Fruit fly (Drosophila melanogaster) whole organism, embryonic: ENCODE data around the gene Cisd2.

ENCODE experiments used
- Abd-B ChIP-seq: fragments of 200-800 bp; sonication (Bioruptor generic); optimal IDR thresholded peaks from 2 replicates; lab custom pipeline; 2018; ENCODE audit warnings: missing biosample characterization, mild to moderate bottlenecking, missing genetic modification characterization, moderate library complexity
- Blimp-1 ChIP-seq: fragments of 200-800 bp; sonication (Bioruptor generic); optimal IDR thresholded peaks from 3 replicates; lab custom pipeline; 2018; ENCODE audit warnings: missing biosample characterization, missing genetic modification characterization, mild to moderate bottlenecking, moderate library complexity, missing genetic modification reagents
- CG1024 ChIP-seq: fragments of 200-800 bp; sonication (Bioruptor generic); IDR thresholded peaks from 2 replicates; pipeline ENCODE4 v1.3.6; 2022; ENCODE audit warnings: missing biosample characterization, missing genetic modification characterization
- CG10654 ChIP-seq: fragments of 200-800 bp; sonication (Bioruptor generic); optimal IDR thresholded peaks from 2 replicates; lab custom pipeline; 2016; ENCODE audit warnings: missing biosample characterization, missing genetic modification characterization
- CG14050 ChIP-seq: fragments of 200-800 bp; sonication (Bioruptor generic); IDR thresholded peaks from 3 replicates; pipeline ENCODE4 v1.3.6; 2022; ENCODE audit warnings: missing biosample characterization, missing genetic modification characterization
- CG15514 ChIP-seq: fragments of 200-800 bp; sonication (Bioruptor generic); optimal IDR thresholded peaks from 3 replicates; lab custom pipeline; 2017; ENCODE audit warnings: missing biosample characterization, missing genetic modification characterization, mild to moderate bottlenecking, moderate library complexity, missing genetic modification reagents
- CG16815 ChIP-seq: fragments of 200-800 bp; sonication (Bioruptor generic); optimal IDR thresholded peaks from 3 replicates; lab custom pipeline; 2017; ENCODE audit warnings: missing biosample characterization, mild to moderate bottlenecking, missing genetic modification characterization
- CG18599 ChIP-seq: fragments of 200-800 bp; sonication (Bioruptor generic); optimal IDR thresholded peaks from 3 replicates; lab custom pipeline; 2017; ENCODE audit warnings: missing biosample characterization, missing genetic modification characterization, mild to moderate bottlenecking, moderate library complexity, missing genetic modification reagents
- CG32772 ChIP-seq: fragments of 200-800 bp; sonication (Bioruptor generic); IDR thresholded peaks from 2 replicates; pipeline ENCODE4 v1.3.6; 2022; ENCODE audit warnings: missing biosample characterization, missing genetic modification characterization
- CG33213 ChIP-seq: fragments of 200-800 bp; sonication (Bioruptor generic); optimal IDR thresholded peaks from 3 replicates; lab custom pipeline; 2016; ENCODE audit warnings: missing biosample characterization, missing genetic modification characterization
- CG3838 ChIP-seq: fragments of 200-800 bp; sonication (Bioruptor generic); optimal IDR thresholded peaks from 3 replicates; lab custom pipeline; 2016; ENCODE audit warnings: missing biosample characterization, missing genetic modification characterization
- CG4360 ChIP-seq: fragments of 200-800 bp; sonication (Bioruptor generic); IDR thresholded peaks from 2 replicates; pipeline ENCODE4 v1.3.6; 2022; ENCODE audit warnings: missing biosample characterization, missing genetic modification characterization
- CG4820 ChIP-seq: fragments of 200-800 bp; sonication (Bioruptor generic); optimal IDR thresholded peaks from 3 replicates; lab custom pipeline; 2016; ENCODE audit warnings: missing biosample characterization, missing genetic modification characterization
- CG6683 ChIP-seq: fragments of 200-800 bp; sonication (Bioruptor generic); optimal IDR thresholded peaks from 2 replicates; lab custom pipeline; 2017; ENCODE audit warnings: missing biosample characterization, mild to moderate bottlenecking, missing genetic modification characterization, missing genetic modification reagents
- CG7987 ChIP-seq: fragments of 200-800 bp; sonication (Bioruptor generic); optimal IDR thresholded peaks from 2 replicates; lab custom pipeline; 2018; ENCODE audit warnings: missing biosample characterization, mild to moderate bottlenecking, missing genetic modification characterization, moderate library complexity
- CG8388 ChIP-seq: fragments of 200-800 bp; sonication (Bioruptor generic); optimal IDR thresholded peaks from 2 replicates; lab custom pipeline; 2019; ENCODE audit warnings: missing biosample characterization, mild to moderate bottlenecking, missing genetic modification characterization, moderate library complexity
- CG8765 ChIP-seq: fragments of 200-800 bp; sonication (Bioruptor generic); IDR thresholded peaks from 2 replicates; pipeline ENCODE4 v1.3.6; 2022; ENCODE audit warnings: missing biosample characterization, missing genetic modification characterization
- CG8924 ChIP-seq: fragments of 200-800 bp; optimal IDR thresholded peaks from 3 replicates; lab custom pipeline; 2019; ENCODE audit warnings: missing biosample characterization, mild to moderate bottlenecking, missing genetic modification characterization, moderate library complexity
- CG9437 ChIP-seq: fragments of 200-800 bp; sonication (Bioruptor generic); optimal IDR thresholded peaks from 2 replicates; lab custom pipeline; 2018; ENCODE audit warnings: missing biosample characterization, mild to moderate bottlenecking, missing genetic modification characterization
- D ChIP-seq, 2 experiments: fragments of 200-800 bp in 1 of 2; fragments of >200 bp in 1 of 2; sonication (Bioruptor generic) in 1 of 2; optimal IDR thresholded peaks; 2 replicates in 1 of 2; 3 replicates in 1 of 2; lab custom pipeline; 2017; ENCODE audit warnings: mild to moderate bottlenecking in 1 of 2, missing biosample characterization in 1 of 2, missing genetic modification characterization in 1 of 2, missing genetic modification reagents in 1 of 2
- Dad ChIP-seq: fragments of 200-800 bp; sonication (Bioruptor generic); optimal IDR thresholded peaks from 3 replicates; lab custom pipeline; 2016; ENCODE audit warnings: missing biosample characterization, missing genetic modification characterization
- Drgx ChIP-seq: fragments of 200-800 bp; sonication (Bioruptor generic); IDR thresholded peaks from 2 replicates; pipeline ENCODE4 v1.3.6; 2022; ENCODE audit warnings: missing biosample characterization, missing genetic modification characterization
- Elba2 ChIP-seq: fragments of 200-800 bp; sonication (Bioruptor generic); optimal IDR thresholded peaks from 3 replicates; lab custom pipeline; 2016; ENCODE audit warnings: missing biosample characterization, missing genetic modification characterization
- Fer1 ChIP-seq: fragments of 200-800 bp; sonication (Bioruptor generic); optimal IDR thresholded peaks from 2 replicates; lab custom pipeline; 2017; ENCODE audit warnings: missing biosample characterization, mild to moderate bottlenecking, missing genetic modification characterization
- Kr ChIP-seq: fragments of 200-800 bp; sonication (Bioruptor generic); optimal IDR thresholded peaks from 2 replicates; lab custom pipeline; 2017; ENCODE audit warnings: missing biosample characterization, mild to moderate bottlenecking, missing genetic modification characterization
- NC2α ChIP-seq: fragments of 200-800 bp; sonication (Bioruptor generic); optimal IDR thresholded peaks from 2 replicates; lab custom pipeline; 2016; ENCODE audit warnings: missing biosample characterization, missing genetic modification characterization
- NK7.1 ChIP-seq: fragments of 200-800 bp; sonication (Bioruptor generic); optimal IDR thresholded peaks from 3 replicates; lab custom pipeline; 2016; ENCODE audit warnings: missing biosample characterization, missing genetic modification characterization
- Nf-YB ChIP-seq: fragments of 200-800 bp; sonication (Bioruptor generic); optimal IDR thresholded peaks from 3 replicates; lab custom pipeline; 2019; ENCODE audit warnings: missing biosample characterization, mild to moderate bottlenecking, missing genetic modification characterization, moderate library complexity
- NfI ChIP-seq: fragments of 200-800 bp; sonication (Bioruptor generic); optimal IDR thresholded peaks from 3 replicates; lab custom pipeline; 2018; ENCODE audit warnings: missing biosample characterization, mild to moderate bottlenecking, missing genetic modification characterization, moderate library complexity
- Six4 ChIP-seq: fragments of 200-800 bp; sonication (Bioruptor generic); optimal IDR thresholded peaks from 2 replicates; lab custom pipeline; 2016; ENCODE audit warnings: missing biosample characterization, missing genetic modification characterization
- Sry-β ChIP-seq: fragments of 200-800 bp; sonication (Bioruptor generic); optimal IDR thresholded peaks from 2 replicates; lab custom pipeline; 2018; ENCODE audit warnings: missing biosample characterization, mild to moderate bottlenecking, missing genetic modification characterization, moderate library complexity
- Trl ChIP-seq, 3 experiments: fragments of >200 bp in 2 of 3; fragments of 200-800 bp in 1 of 3; sonication (Bioruptor generic) in 1 of 3; optimal IDR thresholded peaks; 2 replicates in 1 of 3; 3 replicates in 2 of 3; lab custom pipeline; 2016 to 2017; ENCODE audit warnings: missing biosample characterization in 1 of 3, missing genetic modification characterization in 1 of 3
- Vsx1 ChIP-seq: fragments of 200-800 bp; sonication (Bioruptor generic); optimal IDR thresholded peaks from 2 replicates; lab custom pipeline; 2017; ENCODE audit warnings: missing biosample characterization, mild to moderate bottlenecking, missing genetic modification characterization, missing genetic modification reagents
- bowl ChIP-seq: fragments of 200-800 bp; sonication (Bioruptor generic); IDR thresholded peaks from 2 replicates; pipeline ENCODE4 v1.3.6; 2022; ENCODE audit warnings: missing biosample characterization, missing genetic modification characterization
- chm ChIP-seq: fragments of 200-800 bp; sonication (Bioruptor generic); IDR thresholded peaks from 2 replicates; pipeline ENCODE4 v1.3.6; 2022; ENCODE audit warnings: missing biosample characterization, missing genetic modification characterization
- danr ChIP-seq: fragments of 200-800 bp; sonication (Bioruptor generic); IDR thresholded peaks from 2 replicates; pipeline ENCODE4 v1.3.6; 2022; ENCODE audit warnings: missing biosample characterization, missing genetic modification characterization
- fd96Cb ChIP-seq: fragments of 200-800 bp; sonication (Bioruptor generic); optimal IDR thresholded peaks from 2 replicates; lab custom pipeline; 2018; ENCODE audit warnings: missing biosample characterization, mild to moderate bottlenecking, missing genetic modification characterization, moderate library complexity
- gce ChIP-seq: fragments of 200-800 bp; sonication (Bioruptor generic); IDR thresholded peaks from 3 replicates; pipeline ENCODE4 v1.3.6; 2022; ENCODE audit warnings: missing biosample characterization, missing genetic modification characterization
- h ChIP-seq: fragments of >200 bp; optimal IDR thresholded peaks from 2 replicates; lab custom pipeline; 2017
- ham ChIP-seq: fragments of 200-800 bp; sonication (Bioruptor generic); IDR thresholded peaks from 2 replicates; pipeline ENCODE4 v1.3.6; 2022; ENCODE audit warnings: missing biosample characterization, missing genetic modification characterization
- her ChIP-seq: fragments of 200-800 bp; sonication (Bioruptor generic); optimal IDR thresholded peaks from 2 replicates; lab custom pipeline; 2016; ENCODE audit warnings: missing biosample characterization, missing genetic modification characterization
- jing ChIP-seq: fragments of 200-800 bp; sonication (Bioruptor generic); optimal IDR thresholded peaks from 2 replicates; lab custom pipeline; 2018; ENCODE audit warnings: missing biosample characterization, mild to moderate bottlenecking, missing genetic modification characterization
- mld ChIP-seq: fragments of 200-800 bp; sonication (Bioruptor generic); IDR thresholded peaks from 3 replicates; pipeline ENCODE4 v1.3.6; 2022; ENCODE audit warnings: missing biosample characterization, missing genetic modification characterization; ENCODE audit not compliant: partially characterized antibody
- odd ChIP-seq: fragments of 200-800 bp; sonication (Bioruptor generic); optimal IDR thresholded peaks from 2 replicates; lab custom pipeline; 2017; ENCODE audit warnings: missing biosample characterization, mild to moderate bottlenecking, missing genetic modification characterization
- pnt ChIP-seq: fragments of 200-800 bp; sonication (Bioruptor generic); optimal IDR thresholded peaks from 3 replicates; lab custom pipeline; 2016; ENCODE audit warnings: missing biosample characterization, missing genetic modification characterization
- prd ChIP-seq, 3 experiments: fragments of >200 bp in 2 of 3; fragments of 200-800 bp in 1 of 3; sonication (Bioruptor generic) in 1 of 3; optimal IDR thresholded peaks in 2 of 3; IDR thresholded peaks in 1 of 3; 2 replicates in 2 of 3; 3 replicates in 1 of 3; pipeline versions ENCODE4 v1.3.6 to Lab custom; 2017 to 2022; ENCODE audit warnings: missing biosample characterization in 1 of 3, missing genetic modification characterization in 1 of 3
- scrt ChIP-seq: fragments of 200-800 bp; sonication (Bioruptor generic); optimal IDR thresholded peaks from 2 replicates; lab custom pipeline; 2018; ENCODE audit warnings: missing biosample characterization, mild to moderate bottlenecking, missing genetic modification characterization, moderate library complexity
- so ChIP-seq: fragments of 200-800 bp; sonication (Bioruptor generic); IDR thresholded peaks from 3 replicates; pipeline ENCODE4 v1.3.6; 2022; ENCODE audit warnings: missing biosample characterization, missing genetic modification characterization
- twi ChIP-seq: fragments of 200-800 bp; optimal IDR thresholded peaks from 2 replicates; lab custom pipeline; 2019; ENCODE audit warnings: missing biosample characterization, mild to moderate bottlenecking, missing genetic modification characterization, moderate library complexity

Cisd2 gene

dm6 chr3R:29207996-29208395 is 15.2 kb downstream of the Cisd2 start (continued):
- peak; percentile 67 for TF ChIP-seq odd (GFP tag; lab: Kevin White, UChicago)
- no peak for TF ChIP-seq h (lab: Kevin White, UChicago)
- peak; percentile 37; the same call in 1 of the 2 replicates for TF ChIP-seq danr
- TF ChIP-seq CG8388 (GFP tag; lab: Kevin White, UChicago), result peak; percentile 77
- 0 out of 2 replicates have a peak, but pooled peaks have one; percentile 28 for TF ChIP-seq bowl (GFP tag; lab: Robert Waterston, UW)
- peak; percentile 27 for TF ChIP-seq Nf-YB (GFP tag; lab: Kevin White, UChicago)
- peak; percentile 83 for TF ChIP-seq Blimp-1 (GFP tag; lab: Kevin White, UChicago)
- no peak for TF ChIP-seq CG33213 (GFP tag; lab: Kevin White, UChicago)
- peak; percentile 62; the same call in 1 of the 2 replicates for TF ChIP-seq CG32772 (GFP tag; lab: Robert Waterston, UW)
- TF ChIP-seq ham (GFP tag; lab: Robert Waterston, UW), result no peak
- TF ChIP-seq Dad (GFP tag; lab: Kevin White, UChicago), result no peak
- peak; percentile 57; the same call in 1 of the 3 replicates for TF ChIP-seq so (GFP tag; lab: Robert Waterston, UW)
- no peak for TF ChIP-seq Kr (GFP tag; lab: Kevin White, UChicago)
- TF ChIP-seq Abd-B (GFP tag; lab: Kevin White, UChicago), result peak; percentile 50
- TF ChIP-seq gce, result peak; percentile 58; the same call in 1 of the 3 replicates
- peak; percentile 27 for TF ChIP-seq Vsx1
- TF ChIP-seq prd (optimal IDR thresholded peaks at IDR 0.05; lab: Kevin White, UChicago), result no peak
- TF ChIP-seq prd (GFP tag; IDR thresholded peaks at IDR 0.05; lab: Robert Waterston, UW), result peak; percentile 57; the same call in 2 of the 3 replicates
- peak; percentile 73 for TF ChIP-seq CG8924
- no peak for TF ChIP-seq pnt (GFP tag; lab: Kevin White, UChicago)
- peak; percentile 50 for TF ChIP-seq CG18599
- peak; percentile 43 for TF ChIP-seq CG10654 (GFP tag; lab: Kevin White, UChicago)
- peak; percentile 79 for TF ChIP-seq chm
- peak; percentile 92 for TF ChIP-seq Drgx (GFP tag; lab: Robert Waterston, UW)
- no peak for TF ChIP-seq Sry-β (GFP tag; lab: Kevin White, UChicago)
- peak; percentile 61 for TF ChIP-seq jing (GFP tag; lab: Kevin White, UChicago)
- peak; percentile 13 for TF ChIP-seq CG15514 (GFP tag; lab: Kevin White, UChicago)
- peak; percentile 60 for TF ChIP-seq Fer1
- no peak for TF ChIP-seq NC2α (GFP tag; lab: Kevin White, UChicago)
- peak; percentile 29; the same call in 1 of the 3 replicates for TF ChIP-seq CG14050 (GFP tag; lab: Robert Waterston, UW)
- 0 out of 2 replicates have a peak, but pooled peaks have one; percentile 40 for TF ChIP-seq CG1024
- no peak for TF ChIP-seq Trl (optimal IDR thresholded peaks at IDR 0.05; lab: Kevin White, UChicago)
- TF ChIP-seq Trl (GFP tag; optimal IDR thresholded peaks at IDR 0.05; lab: Kevin White, UChicago), result peak; percentile 30
- TF ChIP-seq her, result no peak
- TF ChIP-seq D (optimal IDR thresholded peaks at IDR 0.05; lab: Kevin White, UChicago), result no peak
- TF ChIP-seq D (GFP tag; optimal IDR thresholded peaks at IDR 0.05; lab: Kevin White, UChicago), result peak; percentile 73
- TF ChIP-seq CG4360 (GFP tag; lab: Robert Waterston, UW), result no peak
- TF ChIP-seq twi, result peak; percentile 25
- TF ChIP-seq fd96Cb, result peak; percentile 82
- TF ChIP-seq NK7.1 (GFP tag; lab: Kevin White, UChicago), result peak; percentile 14
- TF ChIP-seq CG16815 (GFP tag; lab: Kevin White, UChicago), result no peak
- TF ChIP-seq Six4 (GFP tag; lab: Kevin White, UChicago), result peak; percentile 35
- peak; percentile 47 for TF ChIP-seq CG4820 (GFP tag; lab: Kevin White, UChicago)
- peak; percentile 39 for TF ChIP-seq CG3838
- peak; percentile 53 for TF ChIP-seq scrt
- peak; percentile 29 for TF ChIP-seq CG6683 (GFP tag; lab: Kevin White, UChicago)
- TF ChIP-seq mld (GFP tag; lab: Robert Waterston, UW), result no peak
- TF ChIP-seq CG9437 (GFP tag; lab: Kevin White, UChicago), result peak; percentile 41
- 0 out of 2 replicates have a peak, but pooled peaks have one; percentile 30 for TF ChIP-seq CG8765 (GFP tag; lab: Robert Waterston, UW)
- TF ChIP-seq Elba2 (GFP tag; lab: Kevin White, UChicago), result no peak
- TF ChIP-seq CG7987 (GFP tag; lab: Kevin White, UChicago), result peak; percentile 10
- TF ChIP-seq NfI (GFP tag; lab: Kevin White, UChicago), result peak; percentile 61
